Worm (Caenorhabditis elegans): Measurements from ENCODE around the gene rps-24.

- no peak for TF ChIP-seq dao-5 (tag; optimal IDR thresholded peaks at IDR 0.05)
- no peak for TF ChIP-seq him-1 (tag; optimal IDR thresholded peaks at IDR 0.05)
These were observed 46.2 kb upstream of the rps-24 start, which contains the start of gene cdh-8 for ce11 chrIV:339508-339907.

Data from whole organism, L4/young adult.